Worm (Caenorhabditis elegans) whole organism, mixed stage, embryonic: Measurements from ENCODE around the gene H35N09.1.
A peak's percentile ranks its signal among the peaks of the same experiment; 100 is the strongest.

Source experiments
- M03D4.4 ChIP-seq: sonication (generic microtip); optimal IDR thresholded peaks from 2 replicates; lab custom pipeline; 2017; ENCODE audit warnings: mild to moderate bottlenecking, missing genetic modification characterization, missing compliant biosample characterization
- bed-3 ChIP-seq: fragments of 200-800 bp; sonication (Bioruptor generic); optimal IDR thresholded peaks from 3 replicates; lab custom pipeline; 2018; ENCODE audit warnings: mild to moderate bottlenecking, missing genetic modification characterization, moderate library complexity, missing compliant biosample characterization
- ceh-39 ChIP-seq: fragments of 150-350 bp; optimal IDR thresholded peaks from 2 replicates; lab custom pipeline; 2014; ENCODE audit warnings: missing biosample characterization, missing genetic modification characterization
- ceh-43 ChIP-seq: fragments of 200-800 bp; sonication (Bioruptor generic); optimal IDR thresholded peaks from 2 replicates; lab custom pipeline; 2018; ENCODE audit warnings: mild to moderate bottlenecking, missing genetic modification characterization, moderate library complexity, missing compliant biosample characterization
- ceh-83 ChIP-seq: fragments of 200-800 bp; sonication (Bioruptor generic); optimal IDR thresholded peaks from 2 replicates; lab custom pipeline; 2018; ENCODE audit warnings: mild to moderate bottlenecking, missing genetic modification characterization, missing compliant biosample characterization
- ces-1 ChIP-seq: fragments of 150-350 bp; optimal IDR thresholded peaks from 2 replicates; lab custom pipeline; 2014; ENCODE audit warnings: missing biosample characterization, missing genetic modification reagents, missing genetic modification characterization
- cnd-1 ChIP-seq: fragments of 200-800 bp; sonication (Bioruptor generic); optimal IDR thresholded peaks from 2 replicates; lab custom pipeline; 2018; ENCODE audit warnings: mild to moderate bottlenecking, missing genetic modification characterization, missing compliant biosample characterization
- elt-1 ChIP-seq: sonication (generic microtip); optimal IDR thresholded peaks from 2 replicates; lab custom pipeline; 2017; ENCODE audit warnings: missing genetic modification characterization, mild to moderate bottlenecking, missing compliant biosample characterization, antibody characterized with exemption, moderate library complexity, borderline replicate concordance; ENCODE audit not compliant: insufficient read depth
- elt-3 ChIP-seq: fragments of 150-350 bp; optimal IDR thresholded peaks from 2 replicates; lab custom pipeline; 2014; ENCODE audit warnings: missing biosample characterization, missing genetic modification characterization
- flh-1 ChIP-seq: fragments of 200-800 bp; sonication (Bioruptor generic); optimal IDR thresholded peaks from 2 replicates; lab custom pipeline; 2018; ENCODE audit warnings: mild to moderate bottlenecking, missing genetic modification characterization, moderate library complexity, missing compliant biosample characterization
- ham-2 ChIP-seq: fragments of 200-800 bp; sonication (Bioruptor generic); optimal IDR thresholded peaks from 2 replicates; lab custom pipeline; 2018; ENCODE audit warnings: mild to moderate bottlenecking, missing genetic modification characterization, missing compliant biosample characterization
- hlh-1 ChIP-seq: fragments of 150-350 bp; optimal IDR thresholded peaks from 2 replicates; lab custom pipeline; 2014; ENCODE audit warnings: missing biosample characterization, missing genetic modification reagents, missing genetic modification characterization
- lin-13 ChIP-seq: fragments of 150-350 bp; optimal IDR thresholded peaks from 2 replicates; lab custom pipeline; 2014; ENCODE audit warnings: missing biosample characterization, missing genetic modification characterization
- lin-32 ChIP-seq: fragments of 200-800 bp; sonication (Bioruptor generic); optimal IDR thresholded peaks from 2 replicates; lab custom pipeline; 2018; ENCODE audit warnings: mild to moderate bottlenecking, missing genetic modification characterization, missing compliant biosample characterization
- lsy-2 ChIP-seq: fragments of 150-350 bp; optimal IDR thresholded peaks from 2 replicates; lab custom pipeline; 2014; ENCODE audit warnings: missing biosample characterization, missing genetic modification characterization
- mab-5 ChIP-seq: fragments of 150-350 bp; optimal IDR thresholded peaks from 2 replicates; lab custom pipeline; 2014; ENCODE audit warnings: missing biosample characterization, missing genetic modification characterization
- mep-1 ChIP-seq: fragments of 150-350 bp; optimal IDR thresholded peaks from 2 replicates; lab custom pipeline; 2017; ENCODE audit warnings: missing biosample characterization, missing genetic modification reagents, missing genetic modification characterization, inconsistent platforms
- mls-2 ChIP-seq: sonication (generic microtip); optimal IDR thresholded peaks from 2 replicates; lab custom pipeline; 2016; ENCODE audit warnings: mild to moderate bottlenecking, missing genetic modification characterization, moderate library complexity, missing compliant biosample characterization
- nhr-12 ChIP-seq: fragments of 150-350 bp; optimal IDR thresholded peaks from 2 replicates; lab custom pipeline; 2014; ENCODE audit warnings: missing biosample characterization, missing genetic modification characterization
- nhr-2 ChIP-seq: fragments of 150-350 bp; optimal IDR thresholded peaks from 2 replicates; lab custom pipeline; 2014; ENCODE audit warnings: missing biosample characterization, missing genetic modification characterization
- nhr-237 ChIP-seq: fragments of 150-350 bp; optimal IDR thresholded peaks from 2 replicates; lab custom pipeline; 2014; ENCODE audit warnings: missing biosample characterization, missing genetic modification characterization
- nhr-76 ChIP-seq: sonication (generic microtip); optimal IDR thresholded peaks from 2 replicates; lab custom pipeline; 2017; ENCODE audit warnings: missing biosample characterization, missing genetic modification characterization
- pha-4 ChIP-seq: fragments of 150-350 bp; optimal IDR thresholded peaks from 2 replicates; lab custom pipeline; 2018; ENCODE audit warnings: missing biosample characterization, missing genetic modification reagents, missing genetic modification characterization
- sem-2 ChIP-seq: fragments of 200-800 bp; sonication (Bioruptor generic); optimal IDR thresholded peaks from 2 replicates; lab custom pipeline; 2018; ENCODE audit warnings: mild to moderate bottlenecking, missing genetic modification characterization, missing compliant biosample characterization
- snpc-4 ChIP-seq: fragments of 150-350 bp; optimal IDR thresholded peaks from 2 replicates; lab custom pipeline; 2014; ENCODE audit warnings: missing biosample characterization, missing genetic modification characterization
- sptf-1 ChIP-seq: sonication (generic microtip); optimal IDR thresholded peaks from 2 replicates; lab custom pipeline; 2017; ENCODE audit warnings: mild to moderate bottlenecking, missing genetic modification characterization, moderate library complexity, missing compliant biosample characterization
- tbx-8 ChIP-seq: fragments of 200-800 bp; sonication (Bioruptor generic); optimal IDR thresholded peaks from 2 replicates; lab custom pipeline; 2018; ENCODE audit warnings: mild to moderate bottlenecking, missing genetic modification characterization, moderate library complexity, missing compliant biosample characterization
- unc-120 ChIP-seq: sonication (generic microtip); optimal IDR thresholded peaks from 2 replicates; lab custom pipeline; 2017; ENCODE audit warnings: missing genetic modification characterization, missing compliant biosample characterization; ENCODE audit not compliant: poor library complexity, severe bottlenecking
- unc-39 ChIP-seq: fragments of 150-350 bp; optimal IDR thresholded peaks from 2 replicates; lab custom pipeline; 2014; ENCODE audit warnings: missing biosample characterization, missing genetic modification characterization
- unc-62 ChIP-seq: fragments of 150-350 bp; optimal IDR thresholded peaks from 2 replicates; lab custom pipeline; 2014; ENCODE audit warnings: missing biosample characterization, missing genetic modification reagents, missing genetic modification characterization
- zip-8 ChIP-seq: fragments of 150-350 bp; optimal IDR thresholded peaks from 2 replicates; lab custom pipeline; 2014; ENCODE audit warnings: missing biosample characterization, missing genetic modification characterization
- ztf-11 ChIP-seq: fragments of 150-350 bp; optimal IDR thresholded peaks from 2 replicates; lab custom pipeline; 2014; ENCODE audit warnings: missing biosample characterization, missing genetic modification characterization

H35N09.1 gene

DNA sequence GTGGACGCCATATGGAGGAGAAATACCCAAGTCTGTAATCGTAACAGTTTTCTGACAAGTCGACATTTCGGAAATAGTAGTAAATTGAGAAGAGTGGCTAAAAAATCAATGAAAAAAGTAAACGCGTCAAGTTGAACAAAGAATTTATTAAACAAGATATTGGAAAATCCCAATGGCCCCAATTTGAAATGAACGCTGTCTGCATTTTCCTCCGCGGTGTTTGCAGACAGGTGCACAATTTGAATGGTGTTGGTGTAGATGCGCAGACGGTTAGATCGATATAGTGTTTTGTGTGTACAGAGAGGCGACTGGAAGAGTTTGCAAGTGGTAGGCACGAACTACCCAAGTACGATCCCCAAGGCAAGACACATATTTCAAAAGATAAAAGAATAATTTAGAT, at the start of gene H35N09.1, which contains the start of gene H35N09.2:
Gene H35N09.1 (plus strand): TSS at position 335 of the 400 bp plus-strand sequence.
Gene H35N09.2 (minus strand): TSS at position 54 of the 400 bp plus-strand sequence.
- TF ChIP-seq pha-4 (tag; lab: Kevin White, UChicago) (peak; percentile 63), unc-62 (no peak), M03D4.4 (tag; lab: Kevin White, UChicago) (no peak), lin-13 (tag; lab: Kevin White, UChicago) (peak; percentile 1), mep-1 (tag; lab: Kevin White, UChicago) (peak; percentile 27), nhr-237 (tag; lab: Kevin White, UChicago) (no peak), ceh-39 (tag; lab: Kevin White, UChicago) (peak; percentile 81), nhr-2 (tag; lab: Kevin White, UChicago) (no peak), unc-120 (tag; lab: Kevin White, UChicago) (no peak), hlh-1 (peak; percentile 37), cnd-1 (tag; lab: Kevin White, UChicago) (no peak)

DNA sequence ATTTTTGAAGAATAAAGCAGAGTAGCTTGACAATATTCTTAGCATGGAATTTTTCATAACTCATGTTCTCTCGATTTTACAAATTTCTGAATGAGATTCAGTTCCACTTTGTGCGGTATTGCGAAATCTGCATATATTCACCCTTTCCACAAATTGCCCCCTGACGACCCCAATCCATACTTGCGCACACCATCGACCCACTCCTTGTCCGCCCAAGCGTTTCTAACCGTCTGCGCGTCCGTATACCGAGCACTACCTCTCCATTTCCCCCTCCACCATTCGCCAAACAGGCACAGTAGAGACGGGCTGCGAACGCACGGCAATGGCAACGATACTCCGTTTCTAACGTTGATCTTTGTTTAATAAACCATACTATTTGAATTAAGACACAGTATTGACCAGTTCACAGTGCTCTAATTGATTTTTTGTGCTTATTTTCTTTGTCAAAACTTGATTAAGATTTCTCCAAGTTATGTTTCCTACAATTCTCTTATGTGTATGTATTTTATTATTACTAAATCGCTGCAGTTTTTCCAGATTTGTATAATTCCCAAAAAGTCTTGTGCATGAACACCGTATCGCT, 48.4 kb upstream of the H35N09.1 start, which contains the start of gene utx-1:
Gene utx-1 (plus strand): TSS at position 533 of the 583 bp plus-strand sequence.
- peak; percentile 43 for TF ChIP-seq mep-1 (tag; lab: Kevin White, UChicago)
- TF ChIP-seq elt-3 (tag; lab: Kevin White, UChicago), result no peak
- peak; percentile 77 for TF ChIP-seq unc-120 (tag; lab: Kevin White, UChicago)
- no peak for TF ChIP-seq tbx-8 (GFP tag; lab: Kevin White, UChicago)
- TF ChIP-seq unc-62, result no peak
- peak; percentile 56 for TF ChIP-seq nhr-2 (tag; lab: Kevin White, UChicago)
- peak; percentile 36 for TF ChIP-seq lin-13 (tag; lab: Kevin White, UChicago)
- no peak for TF ChIP-seq nhr-237 (tag; lab: Kevin White, UChicago)
- TF ChIP-seq mls-2 (tag; lab: Kevin White, UChicago), result peak; percentile 44
- TF ChIP-seq cnd-1 (tag; lab: Kevin White, UChicago), result no peak
- TF ChIP-seq pha-4 (tag; lab: Kevin White, UChicago), result peak; percentile 36
- TF ChIP-seq flh-1 (GFP tag; lab: Kevin White, UChicago), result no peak
- TF ChIP-seq nhr-76 (tag; lab: Kevin White, UChicago), result no peak
- TF ChIP-seq ztf-11, result no peak
- peak; percentile 54 for TF ChIP-seq ceh-39 (tag; lab: Kevin White, UChicago)
- TF ChIP-seq snpc-4 (tag; lab: Kevin White, UChicago), result no peak
- no peak for TF ChIP-seq ham-2 (GFP tag; lab: Kevin White, UChicago)
- peak; percentile 17 for TF ChIP-seq M03D4.4 (tag; lab: Kevin White, UChicago)
- no peak for TF ChIP-seq zip-8
- no peak for TF ChIP-seq bed-3 (GFP tag; lab: Kevin White, UChicago)
- TF ChIP-seq mab-5, result no peak
- TF ChIP-seq sptf-1 (tag; lab: Kevin White, UChicago), result peak; percentile 24
- no peak for TF ChIP-seq nhr-12
- no peak for TF ChIP-seq elt-1 (tag; lab: Kevin White, UChicago)
- TF ChIP-seq lsy-2 (tag; lab: Kevin White, UChicago), result no peak
- TF ChIP-seq ceh-83 (GFP tag; lab: Kevin White, UChicago), result no peak
- no peak for TF ChIP-seq ceh-43 (GFP tag; lab: Kevin White, UChicago)
- TF ChIP-seq unc-39 (tag; lab: Kevin White, UChicago), result no peak
- TF ChIP-seq lin-32 (GFP tag; lab: Kevin White, UChicago), result peak; percentile 18
- TF ChIP-seq ces-1 (GFP tag; lab: Kevin White, UChicago), result peak; percentile 27
- TF ChIP-seq, all 35 proteins: peak for 11

DNA sequence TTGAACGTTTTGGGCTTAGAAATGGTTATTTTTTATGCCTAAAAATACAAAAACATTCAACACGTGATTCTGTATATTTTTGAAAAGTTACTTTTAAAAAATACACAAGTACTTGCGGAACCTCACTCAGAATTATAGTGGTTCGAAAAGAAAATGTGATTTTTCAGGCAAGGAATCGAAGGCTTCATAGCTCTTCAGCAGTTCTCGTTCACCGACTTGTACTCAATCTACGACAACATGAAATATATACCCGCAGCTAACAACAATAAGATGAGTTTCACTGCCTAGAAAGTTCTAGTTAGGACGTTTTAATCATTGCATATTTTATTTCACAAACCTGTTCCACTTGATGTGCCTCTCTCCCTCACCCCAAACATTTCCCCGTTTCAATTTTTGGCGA, 42.6 kb upstream of the H35N09.1 start:
- TF ChIP-seq nhr-237 (tag; lab: Kevin White, UChicago), result no peak
- TF ChIP-seq mep-1 (tag; lab: Kevin White, UChicago), result no peak
- TF ChIP-seq elt-1 (tag; lab: Kevin White, UChicago), result no peak
- no peak for TF ChIP-seq M03D4.4 (tag; lab: Kevin White, UChicago)
- TF ChIP-seq zip-8, result no peak
- TF ChIP-seq elt-3 (tag; lab: Kevin White, UChicago), result no peak
- no peak for TF ChIP-seq pha-4 (tag; lab: Kevin White, UChicago)
- no peak for TF ChIP-seq bed-3 (GFP tag; lab: Kevin White, UChicago)
- TF ChIP-seq mls-2 (tag; lab: Kevin White, UChicago), result no peak
- no peak for TF ChIP-seq sem-2 (GFP tag; lab: Kevin White, UChicago)
- TF ChIP-seq ceh-39 (tag; lab: Kevin White, UChicago), result no peak
- TF ChIP-seq nhr-76 (tag; lab: Kevin White, UChicago), result no peak
- TF ChIP-seq mab-5, result no peak
